Worm (Caenorhabditis elegans): ENCODE data around the gene isp-1.

ce11 chrIV:8138984-8139383 is 3.1 kb upstream of the isp-1 start, which contains the start of gene pmk-3:
- TF ChIP-seq nhr-76 (tag; optimal IDR thresholded peaks at IDR 0.05) (no peak), pha-4 (tag; optimal IDR thresholded peaks at IDR 0.05) (peak; percentile 9), ceh-16 (tag; optimal IDR thresholded peaks at IDR 0.05) (no peak), pqm-1 (tag; optimal IDR thresholded peaks at IDR 0.05) (no peak), elt-3 (tag; optimal IDR thresholded peaks at IDR 0.05) (no peak), ztf-4 (tag; optimal IDR thresholded peaks at IDR 0.05) (no peak), ceh-82 (tag; optimal IDR thresholded peaks at IDR 0.05) (no peak), unc-39 (tag; optimal IDR thresholded peaks at IDR 0.05) (no peak)

Data from whole organism, L3 larva.